Worm (Caenorhabditis elegans): ENCODE measurements around the gene B0310.2.

Gene B0310.2

ce11 chrX:489635-490105, 17.1 kb downstream of the B0310.2 start, which contains the start of gene egl-17 (continued):
- peak; percentile 49 for TF ChIP-seq jun-1 (tag; optimal IDR thresholded peaks at IDR 0.05)
- no peak for TF ChIP-seq grh-1 (GFP tag; IDR thresholded peaks at IDR 0.05)
- TF ChIP-seq lin-14 (GFP tag; optimal IDR thresholded peaks at IDR 0.05): peak; percentile 63
- TF ChIP-seq nhr-19 (GFP tag; conservative IDR thresholded peaks at IDR 0.05): peak; percentile 73
- peak; percentile 71 for TF ChIP-seq nhr-90 (tag; optimal IDR thresholded peaks at IDR 0.05; ENCODE audit: poor library complexity)
- TF ChIP-seq F16B12.6 (tag; optimal IDR thresholded peaks at IDR 0.05): no peak
- TF ChIP-seq swsn-7 (tag; optimal IDR thresholded peaks at IDR 0.05): peak; percentile 65
- no peak for TF ChIP-seq egl-13 (tag; optimal IDR thresholded peaks at IDR 0.05)
- no peak for TF ChIP-seq egl-27 (tag; optimal IDR thresholded peaks at IDR 0.05)
- TF ChIP-seq elt-3 (tag; optimal IDR thresholded peaks at IDR 0.05): peak in 2 of 6 experiments; percentile 5 to 21
- 0 out of 2 replicates have a peak, but pooled peaks have one; percentile 23 for TF ChIP-seq unc-98 (GFP tag; IDR thresholded peaks at IDR 0.05)
- TF ChIP-seq lin-39 (tag; optimal IDR thresholded peaks at IDR 0.05): no peak
- TF ChIP-seq hlh-17 (GFP tag; optimal IDR thresholded peaks at IDR 0.05; ENCODE audit: borderline replicate concordance): no peak
- peak; percentile 71 for TF ChIP-seq skn-1 (tag; optimal IDR thresholded peaks at IDR 0.05)
- peak; percentile 32 to 72 (median 57) for TF ChIP-seq ceh-82 (tag; optimal IDR thresholded peaks at IDR 0.05)
- TF ChIP-seq efl-1 (optimal IDR thresholded peaks at IDR 0.05): peak; percentile 17 to 35
- peak; percentile 15 to 90 for TF ChIP-seq efl-1 (GFP tag; optimal IDR thresholded peaks at IDR 0.05 in 1 of 2)
- TF ChIP-seq nhr-47 (tag; optimal IDR thresholded peaks at IDR 0.05): peak; percentile 78
- peak; percentile 86 for TF ChIP-seq dsc-1 (tag; optimal IDR thresholded peaks at IDR 0.05)
- no peak for TF ChIP-seq zag-1 (tag; optimal IDR thresholded peaks at IDR 0.05)
- peak; percentile 44 for TF ChIP-seq xbp-1 (tag; optimal IDR thresholded peaks at IDR 0.05)
- no peak for TF ChIP-seq ama-1 (optimal IDR thresholded peaks at IDR 0.05)
- no peak for TF ChIP-seq nhr-28 (tag; optimal IDR thresholded peaks at IDR 0.05)

ce11 chrX:487669-488068, 19.1 kb downstream of the B0310.2 start:
- TF ChIP-seq ceh-90 (tag; optimal IDR thresholded peaks at IDR 0.05) (no peak), fkh-8 (tag; optimal IDR thresholded peaks at IDR 0.05) (no peak), sox-4 (tag; optimal IDR thresholded peaks at IDR 0.05) (no peak), alr-1 (tag; optimal IDR thresholded peaks at IDR 0.05; ENCODE audit: borderline replicate concordance) (peak; percentile 28), ceh-63 (GFP tag; optimal IDR thresholded peaks at IDR 0.05) (no peak)

DNA sequence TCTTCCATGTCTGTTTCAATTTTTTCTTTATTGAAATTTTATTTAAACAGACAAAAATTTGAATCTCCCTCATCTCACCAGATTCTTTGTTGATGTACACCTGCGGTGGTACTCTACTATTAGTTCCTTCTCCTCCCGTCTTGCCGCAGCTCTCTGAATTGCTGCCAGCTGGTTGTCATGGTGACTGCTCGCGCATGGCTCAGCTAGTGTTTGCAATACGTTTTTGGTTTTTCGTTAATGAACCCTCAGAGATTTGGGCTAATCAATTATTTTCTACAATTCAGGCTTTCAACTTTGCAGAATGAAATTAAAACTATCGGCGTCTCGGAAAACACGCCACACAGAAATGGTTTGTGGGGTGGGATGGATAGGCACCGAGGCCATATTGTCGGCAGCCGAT, 25.6 kb downstream of the B0310.2 start, which contains the start of gene che-2:
che-2 (plus strand) TSS at position 301 of the 400 bp plus-strand sequence.
- TF ChIP-seq elt-3 (tag; optimal IDR thresholded peaks at IDR 0.05) (no peak), nhr-85 (tag) (no peak), skn-1 (tag; optimal IDR thresholded peaks at IDR 0.05) (peak; percentile 6), fkh-8 (tag; optimal IDR thresholded peaks at IDR 0.05) (peak; percentile 50)

DNA sequence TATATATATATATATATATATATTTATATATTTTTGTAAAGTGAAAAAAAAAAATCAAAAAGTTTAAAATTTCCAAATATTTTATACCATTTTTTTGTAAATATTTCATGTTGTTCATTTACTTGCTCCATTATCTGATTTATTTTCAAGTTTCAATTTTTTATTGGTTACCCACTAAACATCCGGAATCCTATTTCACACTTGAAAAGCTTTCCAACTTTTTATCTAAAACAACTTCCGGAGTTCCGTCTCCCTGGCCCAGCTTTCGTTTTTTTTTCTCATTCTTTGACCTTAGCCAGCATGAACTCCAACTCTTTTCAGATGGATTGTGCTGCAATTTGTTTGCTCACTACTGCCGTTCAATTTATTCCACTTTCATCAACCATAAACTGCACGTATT, 30.5 kb downstream of the B0310.2 start, which contains the start of gene F38G1.3:
F38G1.3 (plus strand) TSS at position 301 of the 400 bp plus-strand sequence.
- no peak for TF ChIP-seq tbx-2 (tag; optimal IDR thresholded peaks at IDR 0.05)
- no peak for TF ChIP-seq pax-3 (tag; optimal IDR thresholded peaks at IDR 0.05)
- TF ChIP-seq nhr-20 (tag; optimal IDR thresholded peaks at IDR 0.05): no peak
- no peak for TF ChIP-seq dsc-1 (tag; optimal IDR thresholded peaks at IDR 0.05)
- no peak for TF ChIP-seq unc-86 (tag; optimal IDR thresholded peaks at IDR 0.05)
- TF ChIP-seq ztf-11 (tag; optimal IDR thresholded peaks at IDR 0.05): no peak
- TF ChIP-seq lir-3 (tag; optimal IDR thresholded peaks at IDR 0.05; ENCODE audit: poor library complexity): no peak
- no peak for TF ChIP-seq fkh-8 (tag; optimal IDR thresholded peaks at IDR 0.05)
- TF ChIP-seq nhr-76 (tag; optimal IDR thresholded peaks at IDR 0.05): no peak
- no peak for TF ChIP-seq lsy-2 (tag; optimal IDR thresholded peaks at IDR 0.05)
- TF ChIP-seq swsn-7 (tag; optimal IDR thresholded peaks at IDR 0.05): no peak
- no peak for TF ChIP-seq C34B4.2 (tag; optimal IDR thresholded peaks at IDR 0.05)
- TF ChIP-seq xbp-1 (tag; optimal IDR thresholded peaks at IDR 0.05): no peak
- no peak for TF ChIP-seq nhr-84 (tag; optimal IDR thresholded peaks at IDR 0.05)
- TF ChIP-seq sup-37 (GFP tag; optimal IDR thresholded peaks at IDR 0.05): no peak
- TF ChIP-seq ets-5 (GFP tag; IDR thresholded peaks at IDR 0.05): no peak

Data from whole organism, L1 larva.